Worm (Caenorhabditis elegans): ENCODE results near the gene ceh-30.

ceh-30 gene

DNA sequence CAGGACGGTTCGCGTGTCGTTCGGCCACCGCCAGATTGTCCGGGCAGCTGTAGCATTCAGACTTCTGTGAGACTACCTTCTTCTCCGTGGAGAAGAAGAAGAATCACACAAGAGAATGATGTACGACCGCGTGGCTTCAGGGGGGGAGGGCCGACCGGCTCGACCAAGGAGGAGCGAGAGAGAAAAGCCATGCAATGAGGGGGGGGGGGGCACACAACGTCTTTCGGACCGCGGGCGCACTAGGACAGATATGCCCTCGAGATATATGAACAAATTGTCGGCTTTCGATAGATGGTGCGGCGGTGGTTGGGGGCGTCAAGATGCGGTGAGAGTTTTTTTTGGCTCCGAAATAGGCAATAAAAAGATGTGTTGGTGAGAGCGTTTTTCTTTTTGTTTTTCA is 22.8 kb upstream of the ceh-30 start:
- TF ChIP-seq lin-13 (tag; optimal IDR thresholded peaks at IDR 0.05): no peak
- peak; percentile 43 for TF ChIP-seq sptf-1 (tag; optimal IDR thresholded peaks at IDR 0.05)
- TF ChIP-seq ces-1 (GFP tag; optimal IDR thresholded peaks at IDR 0.05): no peak
- peak; percentile 3 for TF ChIP-seq unc-120 (tag; optimal IDR thresholded peaks at IDR 0.05; ENCODE audit: poor library complexity, severe bottlenecking)
- TF ChIP-seq elt-3 (tag; optimal IDR thresholded peaks at IDR 0.05): no peak
- TF ChIP-seq hlh-1 (tag; optimal IDR thresholded peaks at IDR 0.05): no peak
- TF ChIP-seq nhr-28 (tag; optimal IDR thresholded peaks at IDR 0.05): no peak
- TF ChIP-seq pha-4 (tag; optimal IDR thresholded peaks at IDR 0.05): no peak
- no peak for TF ChIP-seq unc-39 (tag; optimal IDR thresholded peaks at IDR 0.05)

DNA sequence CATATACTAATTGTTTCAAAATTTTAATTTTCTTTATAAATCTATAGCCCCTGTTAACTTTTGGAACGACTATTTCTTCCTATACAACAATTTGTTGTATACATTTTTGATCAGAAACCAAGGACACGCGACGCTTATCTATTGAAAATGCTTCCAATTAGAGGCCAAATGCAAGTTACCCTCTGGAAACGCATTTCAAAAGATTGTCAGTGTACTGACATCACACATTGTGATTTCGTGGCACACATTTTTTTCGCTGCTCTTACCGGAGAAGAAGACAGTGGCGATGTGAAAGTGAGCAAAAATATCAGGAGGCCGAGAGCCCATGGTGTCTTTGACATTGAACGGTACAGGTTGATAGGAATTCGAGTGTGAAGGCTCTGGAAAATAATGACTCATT is 17.9 kb upstream of the ceh-30 start, which contains the start of gene cnnm-3:
cnnm-3 (minus strand) TSS at position 382 of the 400 bp plus-strand sequence.
- TF ChIP-seq ces-1 (GFP tag; optimal IDR thresholded peaks at IDR 0.05) (no peak), nhr-237 (tag; optimal IDR thresholded peaks at IDR 0.05) (no peak), lsy-2 (tag; optimal IDR thresholded peaks at IDR 0.05) (no peak), bed-3 (GFP tag; optimal IDR thresholded peaks at IDR 0.05) (no peak), blmp-1 (tag; optimal IDR thresholded peaks at IDR 0.05) (no peak), ceh-83 (GFP tag; optimal IDR thresholded peaks at IDR 0.05) (no peak), sem-2 (GFP tag; optimal IDR thresholded peaks at IDR 0.05) (no peak), lin-13 (tag; optimal IDR thresholded peaks at IDR 0.05) (no peak), lin-32 (GFP tag; optimal IDR thresholded peaks at IDR 0.05) (no peak), mls-2 (tag; optimal IDR thresholded peaks at IDR 0.05) (no peak), mep-1 (tag; optimal IDR thresholded peaks at IDR 0.05) (no peak), sptf-1 (tag; optimal IDR thresholded peaks at IDR 0.05) (no peak), elt-3 (tag; optimal IDR thresholded peaks at IDR 0.05) (no peak)

- TF ChIP-seq nhr-237 (tag; optimal IDR thresholded peaks at IDR 0.05) (no peak), snpc-4 (tag; optimal IDR thresholded peaks at IDR 0.05) (no peak), ztf-11 (tag; optimal IDR thresholded peaks at IDR 0.05) (no peak), elt-3 (tag; optimal IDR thresholded peaks at IDR 0.05) (no peak), ham-2 (GFP tag; optimal IDR thresholded peaks at IDR 0.05) (no peak), ceh-39 (tag; optimal IDR thresholded peaks at IDR 0.05) (no peak), drap-1 (GFP tag; optimal IDR thresholded peaks at IDR 0.05) (no peak), unc-39 (tag; optimal IDR thresholded peaks at IDR 0.05) (no peak), mep-1 (tag; optimal IDR thresholded peaks at IDR 0.05) (no peak), lin-32 (GFP tag; optimal IDR thresholded peaks at IDR 0.05) (no peak)
Measured at ce11 chrX:3047224-3047623, 16.1 kb upstream of the ceh-30 start.

DNA sequence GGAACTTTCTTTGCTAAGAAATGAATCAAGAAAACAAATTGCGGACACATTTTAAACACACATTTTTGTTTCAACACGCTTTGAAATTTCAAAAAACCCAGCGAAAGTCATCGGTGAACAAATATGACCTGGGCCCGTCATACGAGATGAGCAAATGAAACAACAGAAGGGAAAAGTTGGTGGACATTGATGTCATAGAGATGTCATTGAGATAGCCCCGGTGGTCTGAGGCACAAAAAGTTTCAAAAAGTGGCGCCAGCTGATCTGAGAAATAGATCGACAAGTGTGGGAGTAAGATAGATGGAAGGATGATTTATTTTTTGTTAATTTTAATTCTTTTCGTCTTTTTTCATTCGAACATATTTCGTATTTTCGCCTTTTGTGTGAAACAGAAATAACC is 14.7 kb upstream of the ceh-30 start:
- TF ChIP-seq unc-120 (tag; optimal IDR thresholded peaks at IDR 0.05; ENCODE audit: poor library complexity, severe bottlenecking) (no peak), nhr-12 (tag; optimal IDR thresholded peaks at IDR 0.05) (no peak), snpc-4 (tag; optimal IDR thresholded peaks at IDR 0.05) (no peak)

DNA sequence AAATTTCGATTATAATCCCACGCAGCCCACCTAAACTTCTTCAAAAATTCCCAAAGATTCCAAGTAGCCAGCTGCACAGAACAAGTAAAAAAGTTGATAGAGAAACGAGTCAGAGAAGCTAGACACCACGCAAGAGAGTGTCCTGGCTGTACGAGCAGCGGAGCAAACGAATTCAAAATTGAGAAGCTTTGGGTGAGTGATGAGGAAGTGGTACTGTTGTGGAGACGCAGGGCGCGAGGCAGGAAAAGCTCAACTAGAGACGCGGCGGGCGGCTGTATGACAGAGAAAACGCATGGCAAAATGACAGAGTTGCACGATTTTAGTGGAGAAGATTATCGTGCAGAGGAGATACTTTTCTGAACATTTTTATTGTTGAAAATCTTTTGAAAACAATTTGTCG is 14.1 kb upstream of the ceh-30 start:
- TF ChIP-seq unc-39 (tag; optimal IDR thresholded peaks at IDR 0.05) (no peak), unc-62 (GFP tag; optimal IDR thresholded peaks at IDR 0.05) (peak; percentile 36), ceh-83 (GFP tag; optimal IDR thresholded peaks at IDR 0.05) (no peak), unc-120 (tag; optimal IDR thresholded peaks at IDR 0.05; ENCODE audit: poor library complexity, severe bottlenecking) (no peak), drap-1 (GFP tag; optimal IDR thresholded peaks at IDR 0.05) (no peak), ces-1 (GFP tag; optimal IDR thresholded peaks at IDR 0.05) (peak; percentile 85), nhr-28 (tag; optimal IDR thresholded peaks at IDR 0.05) (no peak), lin-13 (tag; optimal IDR thresholded peaks at IDR 0.05) (no peak), hlh-1 (tag; optimal IDR thresholded peaks at IDR 0.05) (no peak)

- no peak for TF ChIP-seq nhr-28 (tag; optimal IDR thresholded peaks at IDR 0.05)
- TF ChIP-seq unc-62 (GFP tag; optimal IDR thresholded peaks at IDR 0.05): no peak
- TF ChIP-seq ceh-43 (GFP tag; optimal IDR thresholded peaks at IDR 0.05): no peak
- TF ChIP-seq flh-1 (GFP tag; optimal IDR thresholded peaks at IDR 0.05): no peak
- peak; percentile 26 for TF ChIP-seq ces-1 (GFP tag; optimal IDR thresholded peaks at IDR 0.05)
Measured at ce11 chrX:3051315-3051993, 11.9 kb upstream of the ceh-30 start.

Measured in whole organism, mixed stage, embryonic.